Worm (Caenorhabditis elegans) whole organism, L2 larva: ENCODE results near the gene spn-4.

Experiments used
- aly-2 ChIP-seq: fragments of 150-350 bp; optimal IDR thresholded peaks from 2 replicates; lab custom pipeline; 2014; ENCODE audit warnings: missing biosample characterization, missing genetic modification characterization
- ama-1 ChIP-seq: fragments of 150-350 bp; optimal IDR thresholded peaks from 2 replicates; lab custom pipeline; 2018; ENCODE audit warnings: inconsistent platforms
- blmp-1 ChIP-seq: sonication (generic microtip); optimal IDR thresholded peaks from 2 replicates; lab custom pipeline; 2017; ENCODE audit warnings: missing genetic modification characterization, mild to moderate bottlenecking, missing compliant biosample characterization, antibody characterized with exemption, moderate library complexity; ENCODE audit not compliant: insufficient read depth
- elt-1 ChIP-seq: fragments of 150-350 bp; optimal IDR thresholded peaks from 2 replicates; lab custom pipeline; 2014; ENCODE audit warnings: missing biosample characterization, missing genetic modification characterization
- lin-13 ChIP-seq: fragments of 150-350 bp; optimal IDR thresholded peaks from 2 replicates; lab custom pipeline; 2014; ENCODE audit warnings: missing biosample characterization, missing genetic modification reagents, missing genetic modification characterization
- mdl-1 ChIP-seq, 2 experiments: fragments of 150-350 bp in 1 of 2; sonication (generic microtip) in 1 of 2; optimal IDR thresholded peaks; 2 replicates each; lab custom pipeline; 2017; ENCODE audit warnings: missing biosample characterization in 2 of 2, missing genetic modification characterization in 2 of 2
- nhr-12 ChIP-seq: fragments of 150-350 bp; optimal IDR thresholded peaks from 2 replicates; lab custom pipeline; 2014; ENCODE audit warnings: missing biosample characterization, missing genetic modification characterization
- nhr-21 ChIP-seq: fragments of 150-350 bp; optimal IDR thresholded peaks from 2 replicates; lab custom pipeline; 2014; ENCODE audit warnings: missing biosample characterization, missing genetic modification characterization
- nhr-23 ChIP-seq: fragments of 150-350 bp; optimal IDR thresholded peaks from 2 replicates; lab custom pipeline; 2014; ENCODE audit warnings: missing biosample characterization, missing genetic modification reagents, missing genetic modification characterization
- nhr-237 ChIP-seq: fragments of 150-350 bp; optimal IDR thresholded peaks from 2 replicates; lab custom pipeline; 2014; ENCODE audit warnings: missing biosample characterization, missing genetic modification characterization
- nhr-6 ChIP-seq: fragments of 150-350 bp; optimal IDR thresholded peaks from 2 replicates; lab custom pipeline; 2014; ENCODE audit warnings: missing biosample characterization, missing genetic modification characterization
- skn-1 ChIP-seq: sonication (generic microtip); optimal IDR thresholded peaks from 2 replicates; lab custom pipeline; 2017; ENCODE audit warnings: missing biosample characterization, missing genetic modification characterization
- snpc-4 ChIP-seq: fragments of 150-350 bp; optimal IDR thresholded peaks from 2 replicates; lab custom pipeline; 2014; ENCODE audit warnings: missing biosample characterization, missing genetic modification characterization

- TF ChIP-seq ama-1 (lab: Kevin White, UChicago) (no peak), snpc-4 (tag; lab: Kevin White, UChicago) (no peak), nhr-23 (tag; lab: Kevin White, UChicago) (no peak), aly-2 (no peak), elt-1 (tag; lab: Kevin White, UChicago) (no peak), mdl-1 (tag; optimal IDR thresholded peaks at IDR 0.05; lab: Kevin White, UChicago) (no peak), skn-1 (no peak), lin-13 (GFP tag; lab: Kevin White, UChicago) (no peak), nhr-237 (tag; lab: Kevin White, UChicago) (no peak), nhr-21 (no peak), nhr-12 (tag; lab: Kevin White, UChicago) (no peak), blmp-1 (tag; lab: Kevin White, UChicago) (no peak), nhr-6 (tag; lab: Kevin White, UChicago) (no peak)
These were observed 11.6 kb upstream of the spn-4 start for ce11 chrV:6796264-6796663.
